Worm (Caenorhabditis elegans) whole organism, L4/young adult: ENCODE results near the gene gpa-11.

ENCODE experiments used
- dao-5 ChIP-seq: sonication (generic microtip); optimal IDR thresholded peaks from 2 replicates; lab custom pipeline; 2016; ENCODE audit warnings: missing genotype, missing genetic modification characterization, moderate library complexity, missing compliant biosample characterization
- him-1 ChIP-seq: sonication (generic microtip); optimal IDR thresholded peaks from 2 replicates; lab custom pipeline; 2016; ENCODE audit warnings: missing genotype, missing genetic modification reagents, missing genetic modification characterization, missing compliant biosample characterization

DNA sequence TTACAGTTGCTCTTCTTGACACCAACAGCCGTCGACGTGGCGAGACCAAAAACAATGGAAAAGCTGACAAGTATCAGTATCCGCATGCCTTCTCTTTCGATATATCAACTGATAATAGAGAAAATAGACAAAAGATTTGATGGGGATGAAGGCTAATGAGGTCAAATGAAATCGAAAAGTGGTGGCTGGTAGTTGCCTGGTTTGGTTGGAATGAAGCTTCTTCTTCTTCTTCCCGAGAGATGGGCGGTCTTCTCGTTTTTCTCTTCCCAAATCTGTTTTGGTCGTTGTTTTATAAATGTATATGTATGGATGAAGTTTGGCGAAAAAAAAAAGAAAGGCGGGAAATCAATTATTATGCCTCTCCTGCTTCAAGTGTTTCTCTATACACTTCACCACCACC is 34.7 kb downstream of the gpa-11 start, which contains the start of gene C01F1.5:
- TF ChIP-seq him-1 (tag; lab: Kevin White, UChicago) (no peak), dao-5 (no peak)
